Fruit fly (Drosophila melanogaster) whole organism, wandering third instar larva: ENCODE measurements around the gene CG7789.

Source experiments
- CG9705 ChIP-seq: fragments of 200-800 bp; sonication (Bioruptor generic); optimal IDR thresholded peaks from 2 replicates; lab custom pipeline; 2018; ENCODE audit warnings: missing biosample characterization, mild to moderate bottlenecking, missing genetic modification characterization
- CrebA ChIP-seq: fragments of 200-800 bp; sonication (Bioruptor generic); optimal IDR thresholded peaks from 2 replicates; lab custom pipeline; 2016; ENCODE audit warnings: missing biosample characterization, mild to moderate bottlenecking, missing genetic modification characterization, borderline replicate concordance
- Dif ChIP-seq: fragments of 200-275, 200-300 bp; sonication (Bioruptor generic); optimal IDR thresholded peaks from 2 replicates; lab custom pipeline; 2018; ENCODE audit warnings: missing biosample characterization, missing genetic modification characterization; ENCODE audit not compliant: partially characterized antibody
- brk ChIP-seq: fragments of 200-800 bp; sonication (Bioruptor generic); optimal IDR thresholded peaks from 2 replicates; lab custom pipeline; 2016; ENCODE audit warnings: missing biosample characterization, mild to moderate bottlenecking, missing genetic modification characterization
- foxo ChIP-seq, 2 experiments: fragments of 200-800 bp; sonication (Bioruptor generic); optimal IDR thresholded peaks; 2 replicates in 1 of 2; 3 replicates in 1 of 2; lab custom pipeline; 2016 to 2017; ENCODE audit warnings: missing biosample characterization in 2 of 2, missing genetic modification characterization in 2 of 2

DNA sequence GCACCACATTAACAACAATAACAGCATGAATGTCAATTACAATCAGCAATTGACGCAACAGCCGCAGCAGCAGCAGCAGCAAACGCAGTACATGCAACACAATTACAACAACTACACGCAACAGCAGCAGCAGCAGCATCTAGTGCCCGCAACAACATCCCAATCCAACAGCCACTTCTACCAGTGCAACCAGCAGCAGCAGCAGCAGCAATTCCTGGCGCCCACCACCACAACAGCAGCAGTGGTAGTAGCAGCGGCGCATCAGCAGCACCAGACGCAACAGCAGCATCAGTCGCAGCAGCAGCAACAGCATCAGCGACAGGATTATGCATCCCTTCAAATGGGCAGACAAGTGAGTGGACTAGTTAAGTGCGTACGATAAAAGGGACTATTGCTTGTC, 35.8 kb upstream of the CG7789 start:
- no peak for TF ChIP-seq CrebA
- no peak for TF ChIP-seq CG9705 (GFP tag; lab: Kevin White, UChicago)
- no peak for TF ChIP-seq Dif (GFP tag; lab: Kevin White, UChicago)
- no peak for TF ChIP-seq foxo (GFP tag; optimal IDR thresholded peaks at IDR 0.05; lab: Kevin White, UChicago)
- TF ChIP-seq brk (GFP tag; lab: Kevin White, UChicago), result no peak
